Fruit fly (Drosophila melanogaster) whole organism, embryonic: ENCODE results near the gene mTTF.

Experiments used
- Aef1 ChIP-seq: fragments of 200-800 bp; sonication (Bioruptor generic); IDR thresholded peaks from 3 replicates; pipeline ENCODE4 v1.3.6; 2022; ENCODE audit warnings: missing biosample characterization, missing genetic modification characterization
- CG10147 ChIP-seq: fragments of 200-800 bp; sonication (Bioruptor generic); optimal IDR thresholded peaks from 2 replicates; lab custom pipeline; 2019; ENCODE audit warnings: missing biosample characterization, mild to moderate bottlenecking, missing genetic modification characterization, moderate library complexity
- CG10654 ChIP-seq: fragments of 200-800 bp; sonication (Bioruptor generic); optimal IDR thresholded peaks from 2 replicates; lab custom pipeline; 2016; ENCODE audit warnings: missing biosample characterization, missing genetic modification characterization
- CG12104 ChIP-seq: fragments of 200-800 bp; sonication (Bioruptor generic); optimal IDR thresholded peaks from 3 replicates; lab custom pipeline; 2016; ENCODE audit warnings: missing biosample characterization, missing genetic modification characterization
- CG12391 ChIP-seq: fragments of 200-800 bp; sonication (Bioruptor generic); optimal IDR thresholded peaks from 3 replicates; lab custom pipeline; 2018; ENCODE audit warnings: missing biosample characterization, mild to moderate bottlenecking, missing genetic modification characterization, moderate library complexity
- CG13287 ChIP-seq: fragments of 200-800 bp; sonication (Bioruptor generic); IDR thresholded peaks from 2 replicates; pipeline ENCODE4 v1.3.6; 2022; ENCODE audit warnings: missing biosample characterization, missing genetic modification characterization; ENCODE audit not compliant: partially characterized antibody
- CG13624 ChIP-seq: fragments of 200-800 bp; sonication (Bioruptor generic); optimal IDR thresholded peaks from 2 replicates; lab custom pipeline; 2016; ENCODE audit warnings: missing biosample characterization, missing genetic modification characterization
- CG14667 ChIP-seq: fragments of 200-800 bp; sonication (Bioruptor generic); IDR thresholded peaks from 2 replicates; pipeline ENCODE4 v1.3.6; 2022; ENCODE audit warnings: missing biosample characterization, missing genetic modification characterization
- CG17186 ChIP-seq: fragments of 200-800 bp; sonication (Bioruptor generic); optimal IDR thresholded peaks from 3 replicates; lab custom pipeline; 2017; ENCODE audit warnings: missing biosample characterization, missing genetic modification reagents, missing genetic modification characterization
- CG17328 ChIP-seq: fragments of 200-800 bp; sonication (Bioruptor generic); IDR thresholded peaks from 2 replicates; pipeline ENCODE4 v1.3.6; 2022; ENCODE audit warnings: missing biosample characterization, missing genetic modification characterization
- CG18764 ChIP-seq: fragments of 200-800 bp; sonication (Bioruptor generic); optimal IDR thresholded peaks from 3 replicates; lab custom pipeline; 2016; ENCODE audit warnings: missing biosample characterization, missing genetic modification characterization
- CG2199 ChIP-seq: fragments of 200-800 bp; sonication (Bioruptor generic); IDR thresholded peaks from 3 replicates; pipeline ENCODE4 v1.3.6; 2022; ENCODE audit warnings: missing biosample characterization, missing genetic modification characterization
- CG2889 ChIP-seq: fragments of 200-800 bp; sonication (Bioruptor generic); IDR thresholded peaks from 3 replicates; pipeline ENCODE4 v1.3.6; 2022; ENCODE audit warnings: missing biosample characterization, missing genetic modification characterization
- CG4617 ChIP-seq: fragments of 200-800 bp; sonication (Bioruptor generic); optimal IDR thresholded peaks from 3 replicates; lab custom pipeline; 2016; ENCODE audit warnings: missing biosample characterization, missing genetic modification characterization, borderline replicate concordance
- CG4820 ChIP-seq: fragments of 200-800 bp; sonication (Bioruptor generic); optimal IDR thresholded peaks from 3 replicates; lab custom pipeline; 2016; ENCODE audit warnings: missing biosample characterization, missing genetic modification characterization
- CG6765 ChIP-seq: fragments of 200-800 bp; sonication (Bioruptor generic); optimal IDR thresholded peaks from 3 replicates; lab custom pipeline; 2017; ENCODE audit warnings: missing biosample characterization, mild to moderate bottlenecking, missing genetic modification characterization
- CG6791 ChIP-seq: fragments of 200-800 bp; sonication (Bioruptor generic); IDR thresholded peaks from 3 replicates; pipeline ENCODE4 v1.3.6; 2022; ENCODE audit warnings: missing biosample characterization, missing genetic modification characterization; ENCODE audit not compliant: partially characterized antibody
- CG7786 ChIP-seq: fragments of 200-800 bp; sonication (Bioruptor generic); optimal IDR thresholded peaks from 2 replicates; lab custom pipeline; 2016; ENCODE audit warnings: missing biosample characterization, missing genetic modification characterization
- CG8388 ChIP-seq: fragments of 200-800 bp; sonication (Bioruptor generic); optimal IDR thresholded peaks from 2 replicates; lab custom pipeline; 2019; ENCODE audit warnings: missing biosample characterization, mild to moderate bottlenecking, missing genetic modification characterization, moderate library complexity
- CG9727 ChIP-seq: fragments of 200-800 bp; sonication (Bioruptor generic); optimal IDR thresholded peaks from 3 replicates; lab custom pipeline; 2017; ENCODE audit warnings: missing biosample characterization, mild to moderate bottlenecking, missing genetic modification characterization
- D19B ChIP-seq: fragments of 200-800 bp; sonication (Bioruptor generic); optimal IDR thresholded peaks from 2 replicates; lab custom pipeline; 2017; ENCODE audit warnings: missing biosample characterization, mild to moderate bottlenecking, missing genetic modification characterization
- Gsc ChIP-seq: fragments of 200-800 bp; sonication (Bioruptor generic); IDR thresholded peaks from 2 replicates; pipeline ENCODE4 v1.3.6; 2022; ENCODE audit warnings: missing biosample characterization, missing genetic modification characterization
- HmgZ ChIP-seq: fragments of 200-800 bp; sonication (Bioruptor generic); optimal IDR thresholded peaks from 2 replicates; lab custom pipeline; 2018; ENCODE audit warnings: missing biosample characterization, mild to moderate bottlenecking, missing genetic modification characterization
- MBD-R2 ChIP-seq: fragments of 200-800 bp; sonication (Bioruptor generic); IDR thresholded peaks from 2 replicates; pipeline ENCODE4 v1.3.6; 2022; ENCODE audit warnings: missing biosample characterization, missing genetic modification characterization
- MTF-1 ChIP-seq: fragments of 200-800 bp; sonication (Bioruptor generic); optimal IDR thresholded peaks from 2 replicates; lab custom pipeline; 2018; ENCODE audit warnings: missing biosample characterization, mild to moderate bottlenecking, missing genetic modification characterization, borderline replicate concordance
- Oli ChIP-seq: fragments of 200-800 bp; sonication (Bioruptor generic); optimal IDR thresholded peaks from 2 replicates; lab custom pipeline; 2018; ENCODE audit warnings: missing biosample characterization, mild to moderate bottlenecking, missing genetic modification characterization, moderate library complexity
- Optix ChIP-seq: fragments of 200-800 bp; sonication (Bioruptor generic); IDR thresholded peaks from 3 replicates; pipeline ENCODE4 v1.3.6; 2022; ENCODE audit warnings: missing biosample characterization, missing genetic modification characterization
- Ptx1 ChIP-seq: fragments of 200-800 bp; sonication (Bioruptor generic); IDR thresholded peaks from 2 replicates; pipeline ENCODE4 v1.3.6; 2022; ENCODE audit warnings: missing biosample characterization, missing genetic modification characterization
- Sry-β ChIP-seq: fragments of 200-800 bp; sonication (Bioruptor generic); optimal IDR thresholded peaks from 2 replicates; lab custom pipeline; 2018; ENCODE audit warnings: missing biosample characterization, mild to moderate bottlenecking, missing genetic modification characterization, moderate library complexity
- Taf1 ChIP-seq: fragments of 200-800 bp; sonication (Bioruptor generic); IDR thresholded peaks from 2 replicates; pipeline ENCODE4 v1.3.6; 2022; ENCODE audit warnings: missing biosample characterization, missing genetic modification characterization
- Vsx1 ChIP-seq: fragments of 200-800 bp; sonication (Bioruptor generic); optimal IDR thresholded peaks from 2 replicates; lab custom pipeline; 2017; ENCODE audit warnings: missing biosample characterization, mild to moderate bottlenecking, missing genetic modification characterization, missing genetic modification reagents
- Xbp1 ChIP-seq: fragments of 200-800 bp; sonication (Bioruptor generic); optimal IDR thresholded peaks from 3 replicates; lab custom pipeline; 2016; ENCODE audit warnings: missing biosample characterization, mild to moderate bottlenecking, missing genetic modification characterization
- br ChIP-seq: fragments of >200 bp; optimal IDR thresholded peaks from 2 replicates; lab custom pipeline; 2017
- dati ChIP-seq: fragments of 200-800 bp; sonication (Bioruptor generic); IDR thresholded peaks from 2 replicates; pipeline ENCODE4 v1.3.6; 2022; ENCODE audit warnings: missing biosample characterization, missing genetic modification characterization
- exex ChIP-seq: fragments of 200-800 bp; sonication (Bioruptor generic); optimal IDR thresholded peaks from 4 replicates; lab custom pipeline; 2018; ENCODE audit warnings: missing biosample characterization, mild to moderate bottlenecking, missing genetic modification characterization, moderate library complexity
- grn ChIP-seq: fragments of 200-800 bp; sonication (Bioruptor generic); optimal IDR thresholded peaks from 3 replicates; lab custom pipeline; 2017; ENCODE audit warnings: missing biosample characterization, missing genetic modification characterization
- ham ChIP-seq: fragments of 200-800 bp; sonication (Bioruptor generic); IDR thresholded peaks from 2 replicates; pipeline ENCODE4 v1.3.6; 2022; ENCODE audit warnings: missing biosample characterization, missing genetic modification characterization
- hkb ChIP-seq, 2 experiments: fragments of 200-800 bp in 1 of 2; fragments of >200 bp in 1 of 2; sonication (Bioruptor generic) in 1 of 2; IDR thresholded peaks in 1 of 2; optimal IDR thresholded peaks in 1 of 2; 2 replicates each; pipeline versions ENCODE4 v1.3.6 to Lab custom; 2017 to 2022; ENCODE audit warnings: missing biosample characterization in 1 of 2, missing genetic modification characterization in 1 of 2
- lbe ChIP-seq: fragments of 200-800 bp; sonication (Bioruptor generic); optimal IDR thresholded peaks from 2 replicates; lab custom pipeline; 2016; ENCODE audit warnings: missing biosample characterization, mild to moderate bottlenecking, missing genetic modification characterization
- nmo ChIP-seq: fragments of 200-800 bp; sonication (Bioruptor generic); optimal IDR thresholded peaks from 2 replicates; lab custom pipeline; 2018; ENCODE audit warnings: missing biosample characterization, mild to moderate bottlenecking, missing genetic modification characterization, moderate library complexity
- nom ChIP-seq: fragments of 200-800 bp; sonication (Bioruptor generic); optimal IDR thresholded peaks from 2 replicates; lab custom pipeline; 2017; ENCODE audit warnings: missing biosample characterization, missing genetic modification characterization, mild to moderate bottlenecking, moderate library complexity, missing genetic modification reagents
- oc ChIP-seq: fragments of 200-800 bp; sonication (Bioruptor generic); optimal IDR thresholded peaks from 2 replicates; lab custom pipeline; 2018; ENCODE audit warnings: missing biosample characterization, mild to moderate bottlenecking, missing genetic modification characterization, moderate library complexity
- odd ChIP-seq: fragments of 200-800 bp; sonication (Bioruptor generic); optimal IDR thresholded peaks from 2 replicates; lab custom pipeline; 2017; ENCODE audit warnings: missing biosample characterization, mild to moderate bottlenecking, missing genetic modification characterization
- rib ChIP-seq: fragments of 200-800 bp; sonication (Bioruptor generic); IDR thresholded peaks from 2 replicates; pipeline ENCODE4 v1.3.6; 2022; ENCODE audit warnings: missing biosample characterization, missing genetic modification characterization
- sd ChIP-seq: fragments of 200-800 bp; sonication (Bioruptor generic); optimal IDR thresholded peaks from 3 replicates; lab custom pipeline; 2018; ENCODE audit warnings: missing biosample characterization, mild to moderate bottlenecking, missing genetic modification characterization, moderate library complexity
- sima ChIP-seq: fragments of 200-800 bp; sonication (Bioruptor generic); optimal IDR thresholded peaks from 2 replicates; lab custom pipeline; 2016; ENCODE audit warnings: missing biosample characterization, missing genetic modification characterization
- slp2 ChIP-seq: fragments of 200-800 bp; sonication (Bioruptor generic); optimal IDR thresholded peaks from 2 replicates; lab custom pipeline; 2016; ENCODE audit warnings: missing biosample characterization, missing genetic modification characterization
- tll ChIP-seq, 2 experiments: fragments of 200-800 bp in 1 of 2; fragments of >200 bp in 1 of 2; sonication (Bioruptor generic) in 1 of 2; optimal IDR thresholded peaks; 2 replicates each; lab custom pipeline; 2017 to 2019; ENCODE audit warnings: missing biosample characterization in 2 of 2, missing genetic modification characterization in 2 of 2, mild to moderate bottlenecking in 1 of 2, moderate library complexity in 1 of 2

mTTF gene

DNA sequence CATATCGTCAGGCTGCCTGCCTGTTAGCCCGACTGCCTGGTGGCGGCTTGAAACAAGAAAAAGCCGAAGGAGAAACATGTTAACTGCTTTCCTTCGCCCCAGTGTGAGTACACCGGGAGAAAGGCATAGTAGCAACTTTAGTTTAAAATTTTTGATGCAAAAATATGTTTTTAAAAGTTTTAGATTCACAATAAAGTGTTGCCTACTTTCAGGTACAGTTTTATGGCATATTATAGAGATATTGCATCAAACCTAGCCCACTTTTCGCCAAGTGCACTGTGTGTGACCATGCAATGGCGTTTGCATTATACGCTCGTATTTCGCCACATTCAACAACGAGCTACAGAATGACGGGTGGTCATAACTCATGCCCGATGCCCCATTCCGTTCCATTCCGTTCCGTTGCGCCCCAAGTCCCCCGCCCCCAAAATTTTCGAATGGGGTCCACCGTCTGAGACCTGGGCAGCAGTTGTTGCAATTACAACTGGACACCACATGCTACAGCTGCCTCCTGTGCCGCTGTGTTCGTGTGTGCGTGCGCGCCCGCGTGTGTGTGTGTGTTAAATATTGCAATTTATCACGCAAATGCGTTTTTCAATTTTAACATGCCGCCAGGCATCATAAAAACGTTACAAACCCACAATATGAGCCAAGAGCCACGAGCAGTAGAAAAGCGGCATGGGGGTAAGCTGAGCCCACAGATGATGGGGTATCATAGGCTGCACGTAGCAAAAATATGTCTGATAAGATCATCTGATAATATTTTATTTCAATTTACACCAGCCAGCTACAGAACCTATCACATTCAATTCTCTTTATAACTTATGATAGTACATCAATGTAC lies 21.6 kb upstream of the mTTF start (continued):
- peak; percentile 38 for TF ChIP-seq Xbp1
- TF ChIP-seq tll (GFP tag; optimal IDR thresholded peaks at IDR 0.05; lab: Kevin White, UChicago): no peak
- no peak for TF ChIP-seq CG4617 (GFP tag; lab: Kevin White, UChicago)
- no peak for TF ChIP-seq grn (GFP tag; lab: Kevin White, UChicago)
- TF ChIP-seq D19B (GFP tag; lab: Kevin White, UChicago): no peak
- no peak for TF ChIP-seq hkb (optimal IDR thresholded peaks at IDR 0.05; lab: Kevin White, UChicago)
- TF ChIP-seq hkb (GFP tag; IDR thresholded peaks at IDR 0.05; lab: Robert Waterston, UW): 0 out of 2 replicates have a peak, but pooled peaks have one; percentile 27
- no peak for TF ChIP-seq Aef1 (GFP tag; lab: Robert Waterston, UW)
- TF ChIP-seq MBD-R2 (GFP tag; lab: Robert Waterston, UW): no peak
- TF ChIP-seq odd (GFP tag; lab: Kevin White, UChicago): no peak
- TF ChIP-seq CG8388 (GFP tag; lab: Kevin White, UChicago): no peak
- TF ChIP-seq CG6765 (GFP tag; lab: Kevin White, UChicago): no peak
- TF ChIP-seq lbe (GFP tag; lab: Kevin White, UChicago): peak; percentile 86
- no peak for TF ChIP-seq CG17186 (GFP tag; lab: Kevin White, UChicago)
- TF ChIP-seq CG4820 (GFP tag; lab: Kevin White, UChicago): no peak
- no peak for TF ChIP-seq ham (GFP tag; lab: Robert Waterston, UW)
- TF ChIP-seq Taf1 (GFP tag; lab: Robert Waterston, UW): no peak
- peak; percentile 19 for TF ChIP-seq CG12391 (tag; lab: Kevin White, UChicago)
- no peak for TF ChIP-seq slp2
- TF ChIP-seq MTF-1: no peak
- no peak for TF ChIP-seq CG10654 (GFP tag; lab: Kevin White, UChicago)
- TF ChIP-seq nom: peak; percentile 85
- TF ChIP-seq Gsc: no peak
- TF ChIP-seq oc: no peak
- no peak for TF ChIP-seq CG12104
- 0 out of 3 replicates have a peak, but pooled peaks have one; percentile 47 for TF ChIP-seq CG2889
- TF ChIP-seq CG13624 (GFP tag; lab: Kevin White, UChicago): no peak
- TF ChIP-seq exex (tag; lab: Kevin White, UChicago): no peak
- TF ChIP-seq br: no peak
- no peak for TF ChIP-seq Vsx1 (GFP tag; lab: Kevin White, UChicago)
- TF ChIP-seq dati (GFP tag; lab: Robert Waterston, UW): no peak
- peak; percentile 45 for TF ChIP-seq Oli (tag; lab: Kevin White, UChicago)
- peak; percentile 56; the same call in 1 of the 3 replicates for TF ChIP-seq Optix
- no peak for TF ChIP-seq CG10147 (GFP tag; lab: Kevin White, UChicago)
- TF ChIP-seq HmgZ (tag; lab: Kevin White, UChicago): no peak
- TF ChIP-seq Ptx1 (GFP tag; lab: Robert Waterston, UW): peak; percentile 55
- no peak for TF ChIP-seq CG18764 (GFP tag; lab: Kevin White, UChicago)
- TF ChIP-seq CG17328 (GFP tag; lab: Robert Waterston, UW): peak; percentile 39
- TF ChIP-seq sd (tag; lab: Kevin White, UChicago): no peak
- no peak for TF ChIP-seq rib (GFP tag; lab: Robert Waterston, UW)
- TF ChIP-seq CG13287: no peak
- no peak for TF ChIP-seq CG2199 (GFP tag; lab: Robert Waterston, UW)
- TF ChIP-seq CG7786 (GFP tag; lab: Kevin White, UChicago): no peak
- TF ChIP-seq CG9727: peak; percentile 15
- 0 out of 2 replicates have a peak, but pooled peaks have one; percentile 14 for TF ChIP-seq CG14667 (GFP tag; lab: Robert Waterston, UW)
- no peak for TF ChIP-seq Sry-β
- no peak for TF ChIP-seq nmo (GFP tag; lab: Kevin White, UChicago)
- TF ChIP-seq CG6791 (GFP tag; lab: Robert Waterston, UW): no peak
- no peak for TF ChIP-seq sima (GFP tag; lab: Kevin White, UChicago)
